Worm (Caenorhabditis elegans) whole organism, L1 larva: ENCODE data around the gene Y42G9A.1.

Experiments
- C16A3.4 ChIP-seq: fragments of 150-350 bp; optimal IDR thresholded peaks from 2 replicates; lab custom pipeline; 2014; ENCODE audit warnings: missing biosample characterization, missing genetic modification characterization
- C34B4.2 ChIP-seq: sonication (generic microtip); optimal IDR thresholded peaks from 2 replicates; lab custom pipeline; 2017; ENCODE audit warnings: mild to moderate bottlenecking, missing genetic modification characterization, missing compliant biosample characterization
- Y116A8C.19 ChIP-seq: sonication (generic microtip); optimal IDR thresholded peaks from 2 replicates; lab custom pipeline; 2016; ENCODE audit warnings: missing compliant biosample characterization, missing genetic modification characterization, borderline replicate concordance
- aly-2 ChIP-seq: fragments of 150-350 bp; optimal IDR thresholded peaks from 2 replicates; lab custom pipeline; 2014; ENCODE audit warnings: missing biosample characterization, missing genetic modification characterization
- ceh-63 ChIP-seq: fragments of 200-800 bp; sonication (Bioruptor generic); optimal IDR thresholded peaks from 2 replicates; lab custom pipeline; 2018; ENCODE audit warnings: mild to moderate bottlenecking, missing genetic modification characterization, missing compliant biosample characterization
- ceh-88 ChIP-seq: fragments of 200-800 bp; sonication (Bioruptor generic); IDR thresholded peaks from 2 replicates; pipeline ENCODE4 v1.3.6; 2022; ENCODE audit warnings: missing genetic modification characterization, missing compliant biosample characterization
- ceh-90 ChIP-seq: sonication (generic microtip); optimal IDR thresholded peaks from 2 replicates; lab custom pipeline; 2016; ENCODE audit warnings: missing genetic modification characterization, missing compliant biosample characterization
- dsc-1 ChIP-seq: sonication (generic microtip); optimal IDR thresholded peaks from 2 replicates; lab custom pipeline; 2016; ENCODE audit warnings: mild to moderate bottlenecking, missing genetic modification characterization, missing compliant biosample characterization
- efl-1 ChIP-seq, 4 experiments: fragments of 150-350 bp; optimal IDR thresholded peaks in 3 of 4; peaks in 1 of 4; 1 replicate in 1 of 4; 2 replicates in 3 of 4; lab custom pipeline; 2014; ENCODE audit warnings: missing biosample characterization in 2 of 4, missing genetic modification characterization in 2 of 4, missing genetic modification reagents in 2 of 4
- egl-13 ChIP-seq: sonication (generic microtip); optimal IDR thresholded peaks from 2 replicates; lab custom pipeline; 2016; ENCODE audit warnings: missing genotype, missing genetic modification reagents, missing genetic modification characterization, missing compliant biosample characterization
- elt-2 ChIP-seq: sonication (generic microtip); optimal IDR thresholded peaks from 2 replicates; lab custom pipeline; 2016; ENCODE audit warnings: missing genetic modification characterization, mild to moderate bottlenecking, inconsistent platforms, missing compliant biosample characterization, missing genetic modification reagents
- ets-5 ChIP-seq: fragments of 200-800 bp; sonication (Bioruptor generic); IDR thresholded peaks from 2 replicates; pipeline ENCODE4 v1.3.6; 2022; ENCODE audit warnings: missing genetic modification characterization, missing compliant biosample characterization
- fkh-4 ChIP-seq: sonication (generic microtip); optimal IDR thresholded peaks from 2 replicates; lab custom pipeline; 2016; ENCODE audit warnings: missing compliant biosample characterization, missing genetic modification characterization, borderline replicate concordance
- fos-1 ChIP-seq: fragments of 150-350 bp; optimal IDR thresholded peaks from 2 replicates; lab custom pipeline; 2014; ENCODE audit warnings: missing biosample characterization, missing genetic modification characterization
- hlh-17 ChIP-seq: fragments of 200-800 bp; sonication (Bioruptor generic); optimal IDR thresholded peaks from 2 replicates; lab custom pipeline; 2018; ENCODE audit warnings: missing genetic modification characterization, mild to moderate bottlenecking, missing compliant biosample characterization, moderate library complexity, borderline replicate concordance
- irx-1 ChIP-seq: sonication (generic microtip); optimal IDR thresholded peaks from 2 replicates; lab custom pipeline; 2016; ENCODE audit warnings: missing genetic modification characterization, missing compliant biosample characterization
- lin-14 ChIP-seq: fragments of 200-800 bp; sonication (Bioruptor generic); optimal IDR thresholded peaks from 2 replicates; lab custom pipeline; 2018; ENCODE audit warnings: mild to moderate bottlenecking, missing genetic modification characterization, moderate library complexity, missing compliant biosample characterization
- lin-35 ChIP-seq, 2 experiments: fragments of 150-350 bp; optimal IDR thresholded peaks; 2 replicates each; lab custom pipeline; 2014; ENCODE audit warnings: missing biosample characterization in 2 of 2, missing genetic modification characterization in 2 of 2, missing genetic modification reagents in 2 of 2
- lin-39 ChIP-seq: fragments of 150-350 bp; optimal IDR thresholded peaks from 2 replicates; lab custom pipeline; 2014; ENCODE audit warnings: missing biosample characterization, missing genetic modification reagents, missing genetic modification characterization
- lir-3 ChIP-seq: sonication (generic microtip); optimal IDR thresholded peaks from 2 replicates; lab custom pipeline; 2016; ENCODE audit warnings: mild to moderate bottlenecking, missing genetic modification characterization, moderate library complexity, missing compliant biosample characterization; ENCODE audit not compliant: poor library complexity
- lsy-2 ChIP-seq, 2 experiments: fragments of 150-350 bp; optimal IDR thresholded peaks; 2 replicates each; lab custom pipeline; 2014; ENCODE audit warnings: missing biosample characterization in 2 of 2, missing genetic modification characterization in 2 of 2
- nhr-11 ChIP-seq: fragments of 150-350 bp; optimal IDR thresholded peaks from 2 replicates; lab custom pipeline; 2014; ENCODE audit warnings: missing biosample characterization, missing genetic modification characterization
- nhr-20 ChIP-seq: sonication (generic microtip); optimal IDR thresholded peaks from 2 replicates; lab custom pipeline; 2016; ENCODE audit warnings: mild to moderate bottlenecking, missing genetic modification characterization, missing compliant biosample characterization
- nhr-237 ChIP-seq: fragments of 150-350 bp; optimal IDR thresholded peaks from 2 replicates; lab custom pipeline; 2014; ENCODE audit warnings: missing biosample characterization, missing genetic modification characterization
- nhr-47 ChIP-seq: sonication (generic microtip); optimal IDR thresholded peaks from 2 replicates; lab custom pipeline; 2016; ENCODE audit warnings: mild to moderate bottlenecking, missing genetic modification characterization, moderate library complexity, missing compliant biosample characterization
- nhr-71 ChIP-seq: sonication (generic microtip); optimal IDR thresholded peaks from 2 replicates; lab custom pipeline; 2016; ENCODE audit warnings: mild to moderate bottlenecking, missing genetic modification characterization, moderate library complexity, missing compliant biosample characterization
- nhr-76 ChIP-seq: sonication (generic microtip); optimal IDR thresholded peaks from 2 replicates; lab custom pipeline; 2017; ENCODE audit warnings: missing biosample characterization, missing genetic modification characterization
- nhr-77 ChIP-seq: fragments of 150-350 bp; optimal IDR thresholded peaks from 2 replicates; lab custom pipeline; 2014; ENCODE audit warnings: missing biosample characterization, missing genetic modification characterization
- nhr-85 ChIP-seq: sonication (generic microtip); peaks from one replicate; lab custom pipeline; 2016; ENCODE audit warnings: missing genetic modification characterization, inconsistent platforms, missing compliant biosample characterization
- nhr-90 ChIP-seq: sonication (generic microtip); optimal IDR thresholded peaks from 2 replicates; lab custom pipeline; 2016; ENCODE audit warnings: mild to moderate bottlenecking, missing genetic modification characterization, missing compliant biosample characterization; ENCODE audit not compliant: poor library complexity
- pqm-1 ChIP-seq: sonication (generic microtip); optimal IDR thresholded peaks from 3 replicates; lab custom pipeline; 2017; ENCODE audit warnings: missing biosample characterization, missing genetic modification characterization
- rnt-1 ChIP-seq: sonication (generic microtip); optimal IDR thresholded peaks from 2 replicates; lab custom pipeline; 2016; ENCODE audit warnings: mild to moderate bottlenecking, missing genetic modification characterization, moderate library complexity, missing compliant biosample characterization
- skn-1 ChIP-seq: fragments of 150-350 bp; optimal IDR thresholded peaks from 2 replicates; lab custom pipeline; 2014; ENCODE audit warnings: missing biosample characterization, missing genetic modification characterization
- snu-23 ChIP-seq: sonication (generic microtip); optimal IDR thresholded peaks from 2 replicates; lab custom pipeline; 2016; ENCODE audit warnings: missing genetic modification characterization, missing compliant biosample characterization
- sox-4 ChIP-seq: sonication (generic microtip); optimal IDR thresholded peaks from 2 replicates; lab custom pipeline; 2016; ENCODE audit warnings: missing genetic modification characterization, missing compliant biosample characterization
- sptf-1 ChIP-seq: fragments of 150-350 bp; optimal IDR thresholded peaks from 2 replicates; lab custom pipeline; 2014; ENCODE audit warnings: missing biosample characterization, missing genetic modification characterization
- sup-37 ChIP-seq: fragments of 200-800 bp; sonication (Bioruptor generic); optimal IDR thresholded peaks from 2 replicates; lab custom pipeline; 2018; ENCODE audit warnings: mild to moderate bottlenecking, missing genetic modification characterization, missing compliant biosample characterization
- unc-30 ChIP-seq: sonication (generic microtip); optimal IDR thresholded peaks from 2 replicates; lab custom pipeline; 2017; ENCODE audit warnings: missing biosample characterization, missing genetic modification characterization
- zag-1 ChIP-seq: fragments of 150-350 bp; optimal IDR thresholded peaks from 2 replicates; lab custom pipeline; 2014; ENCODE audit warnings: missing biosample characterization, missing genetic modification characterization
- ztf-11 ChIP-seq, 2 experiments: sonication (generic microtip); optimal IDR thresholded peaks; 2 replicates each; lab custom pipeline; 2016 to 2017; ENCODE audit warnings: missing genetic modification characterization in 2 of 2, missing biosample characterization in 1 of 2, missing compliant biosample characterization in 1 of 2

The Y42G9A.1 gene

DNA sequence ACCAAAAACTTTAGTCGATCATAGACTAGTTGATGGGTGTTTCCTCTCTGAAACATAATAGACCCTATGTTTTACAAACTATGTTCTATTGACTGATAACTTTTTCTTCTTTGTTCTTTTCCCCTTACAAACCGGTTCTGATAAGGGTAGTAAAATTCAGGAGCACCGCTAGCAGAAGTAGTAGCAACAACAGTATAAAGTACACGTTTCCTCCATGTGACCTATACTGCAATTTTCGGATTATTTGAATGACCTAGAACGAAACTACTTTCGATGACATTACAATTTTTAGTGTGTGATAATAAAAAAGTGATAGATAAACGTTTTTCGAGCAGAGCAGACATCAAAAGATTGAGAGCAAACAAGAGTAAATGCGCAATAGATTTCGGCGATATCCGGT, 30.5 kb downstream of the Y42G9A.1 start:
- TF ChIP-seq nhr-85 (tag; lab: Kevin White, UChicago) = peak; percentile 32
- no peak for TF ChIP-seq pqm-1 (tag; lab: Kevin White, UChicago)
- peak; percentile 96 for TF ChIP-seq elt-2
- TF ChIP-seq fkh-4 (tag; lab: Kevin White, UChicago) = no peak
- TF ChIP-seq ztf-11 (tag; optimal IDR thresholded peaks at IDR 0.05; lab: Kevin White, UChicago) = no peak
- peak; percentile 1 for TF ChIP-seq nhr-90 (tag; lab: Kevin White, UChicago)
- TF ChIP-seq lin-14 (GFP tag; lab: Kevin White, UChicago) = peak; percentile 31
- peak in 1 of 2 experiments; percentile 50 for TF ChIP-seq lin-35 (GFP tag; optimal IDR thresholded peaks at IDR 0.05; lab: Kevin White, UChicago)
- TF ChIP-seq nhr-20 (tag; lab: Kevin White, UChicago) = peak; percentile 31
- peak; percentile 37 for TF ChIP-seq nhr-71 (tag; lab: Kevin White, UChicago)
- TF ChIP-seq, all 84 proteins: peak for 7

DNA sequence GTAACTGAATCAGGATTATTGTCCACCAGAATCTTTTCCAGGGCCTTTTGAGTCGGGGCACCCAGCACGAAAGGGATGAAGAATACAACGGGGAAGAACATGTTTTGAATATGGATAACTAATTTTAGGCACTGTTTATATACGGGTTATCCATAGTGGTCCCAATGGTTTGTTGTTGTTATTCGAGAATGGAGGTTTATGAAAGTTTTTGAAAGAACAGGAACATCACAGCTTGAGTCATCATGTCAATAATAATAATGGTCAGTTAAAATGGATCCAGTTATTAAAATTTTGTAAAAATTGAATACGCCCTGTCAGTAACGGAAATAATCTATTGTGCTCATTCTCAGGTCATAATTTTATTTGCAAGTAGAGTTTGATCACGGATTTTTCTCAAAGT, 33.4 kb downstream of the Y42G9A.1 start, which contains the start of gene nas-28:
nas-28 (minus strand) TSS at position 101 of the 400 bp plus-strand sequence.
- TF ChIP-seq sptf-1 (tag; lab: Kevin White, UChicago) (no peak), nhr-76 (no peak), lir-3 (tag; lab: Kevin White, UChicago) (no peak), egl-13 (no peak), nhr-237 (tag; lab: Kevin White, UChicago) (no peak), hlh-17 (GFP tag; lab: Kevin White, UChicago) (no peak), fos-1 (tag; lab: Kevin White, UChicago) (no peak), nhr-77 (tag; lab: Kevin White, UChicago) (no peak), sox-4 (tag; lab: Kevin White, UChicago) (no peak), dsc-1 (tag; lab: Kevin White, UChicago) (no peak), ceh-63 (GFP tag; lab: Kevin White, UChicago) (no peak), zag-1 (no peak), sup-37 (GFP tag; lab: Kevin White, UChicago) (no peak), skn-1 (tag; lab: Kevin White, UChicago) (no peak), ets-5 (GFP tag; lab: Robert Waterston, UW) (no peak), rnt-1 (tag; lab: Kevin White, UChicago) (no peak)

DNA sequence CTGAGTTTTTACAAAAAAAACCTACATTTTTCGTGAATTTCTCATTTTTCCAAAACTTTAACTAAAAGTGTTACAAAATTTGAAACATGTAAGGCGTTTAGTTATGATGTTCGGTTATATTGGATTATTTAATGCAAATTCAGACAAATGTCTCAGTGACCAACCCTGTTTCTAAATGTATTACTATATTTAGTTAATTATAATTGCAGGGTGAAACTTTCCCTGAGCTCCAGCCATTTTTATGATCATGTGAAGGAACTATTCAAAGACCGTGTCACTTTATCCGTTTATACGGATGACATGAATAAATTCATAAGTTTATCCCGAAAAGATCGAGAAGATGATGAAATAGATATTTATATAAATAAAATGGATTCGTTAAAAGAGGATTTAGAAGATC, 41.0 kb downstream of the Y42G9A.1 start, which contains the start of gene C23G10.5:
C23G10.5 (plus strand) TSS at position 301 of the 400 bp plus-strand sequence.
- TF ChIP-seq C16A3.4 (tag; lab: Kevin White, UChicago) (no peak), lsy-2 (tag; optimal IDR thresholded peaks at IDR 0.05; lab: Kevin White, UChicago) (no peak), skn-1 (tag; lab: Kevin White, UChicago) (no peak), ceh-88 (GFP tag; lab: Robert Waterston, UW) (no peak), irx-1 (tag; lab: Kevin White, UChicago) (no peak), sptf-1 (tag; lab: Kevin White, UChicago) (no peak), sox-4 (tag; lab: Kevin White, UChicago) (no peak), nhr-47 (tag; lab: Kevin White, UChicago) (no peak), unc-30 (tag; lab: Kevin White, UChicago) (no peak), efl-1 (optimal IDR thresholded peaks at IDR 0.05; lab: Kevin White, UChicago) (no peak), efl-1 (GFP tag; optimal IDR thresholded peaks at IDR 0.05 in 1 of 2; lab: Kevin White, UChicago) (no peak), ceh-90 (tag; lab: Kevin White, UChicago) (no peak), Y116A8C.19 (tag; lab: Kevin White, UChicago) (no peak), lin-39 (tag; lab: Kevin White, UChicago) (no peak), nhr-90 (tag; lab: Kevin White, UChicago) (no peak), nhr-11 (tag; lab: Kevin White, UChicago) (no peak), lir-3 (tag; lab: Kevin White, UChicago) (no peak), C34B4.2 (tag; lab: Kevin White, UChicago) (no peak), snu-23 (no peak), aly-2 (tag; lab: Kevin White, UChicago) (no peak)
